Worm (Caenorhabditis elegans): ENCODE data around the gene srw-40.

srw-40 gene

ce11 chrII:4281743-4282142 is 34.2 kb downstream of the srw-40 start, which contains the start of gene C01F1.5:
Gene C01F1.5 (minus strand): TSS chrII:4281845.
- TF ChIP-seq Y55F3AM.14 (GFP tag; optimal IDR thresholded peaks at IDR 0.05) (no peak), alr-1 (tag; optimal IDR thresholded peaks at IDR 0.05) (no peak), nhr-21 (tag; optimal IDR thresholded peaks at IDR 0.05) (no peak), F13H6.1 (tag; optimal IDR thresholded peaks at IDR 0.05) (no peak), unc-39 (tag; optimal IDR thresholded peaks at IDR 0.05) (no peak), skn-1 (tag; optimal IDR thresholded peaks at IDR 0.05) (no peak), dmd-4 (tag; optimal IDR thresholded peaks at IDR 0.05) (no peak), C34F6.9 (tag; optimal IDR thresholded peaks at IDR 0.05) (no peak), mbf-1 (tag; optimal IDR thresholded peaks at IDR 0.05) (no peak), zag-1 (tag; optimal IDR thresholded peaks at IDR 0.05) (no peak), ceh-82 (tag; optimal IDR thresholded peaks at IDR 0.05) (no peak), ztf-1 (GFP tag; conservative IDR thresholded peaks at IDR 0.05) (no peak), nhr-11 (tag; optimal IDR thresholded peaks at IDR 0.05) (no peak), egl-27 (tag; optimal IDR thresholded peaks at IDR 0.05) (no peak), snpc-4 (tag; optimal IDR thresholded peaks at IDR 0.05) (no peak), sma-9 (GFP tag; optimal IDR thresholded peaks at IDR 0.05) (no peak), sma-9 (tag; optimal IDR thresholded peaks at IDR 0.05) (no peak), nhr-12 (tag; optimal IDR thresholded peaks at IDR 0.05) (no peak), nhr-77 (tag; optimal IDR thresholded peaks at IDR 0.05) (no peak), lin-11 (tag; optimal IDR thresholded peaks at IDR 0.05) (no peak), nhr-129 (tag; optimal IDR thresholded peaks at IDR 0.05) (no peak)

- no peak for TF ChIP-seq sma-3 (GFP tag; optimal IDR thresholded peaks at IDR 0.05)
- no peak for TF ChIP-seq ZK546.5 (tag; optimal IDR thresholded peaks at IDR 0.05)
- no peak for TF ChIP-seq ceh-16 (tag; optimal IDR thresholded peaks at IDR 0.05)
- no peak for TF ChIP-seq unc-62 (GFP tag; optimal IDR thresholded peaks at IDR 0.05)
Measured at ce11 chrII:4277639-4278038, 38.3 kb downstream of the srw-40 start.

ce11 chrII:4276924-4277323 is 39.0 kb downstream of the srw-40 start:
- no peak for TF ChIP-seq aly-2 (tag; optimal IDR thresholded peaks at IDR 0.05)

- TF ChIP-seq elt-3 (tag; optimal IDR thresholded peaks at IDR 0.05): no peak
- TF ChIP-seq unc-62 (GFP tag; optimal IDR thresholded peaks at IDR 0.05): no peak
- no peak for TF ChIP-seq Y55F3AM.14 (GFP tag; optimal IDR thresholded peaks at IDR 0.05)
- TF ChIP-seq nhr-25 (tag; optimal IDR thresholded peaks at IDR 0.05): no peak
- TF ChIP-seq sma-3 (GFP tag; optimal IDR thresholded peaks at IDR 0.05): no peak
- no peak for TF ChIP-seq crh-2 (tag; optimal IDR thresholded peaks at IDR 0.05)
- TF ChIP-seq skn-1 (tag; optimal IDR thresholded peaks at IDR 0.05): no peak
- no peak for TF ChIP-seq nhr-129 (tag; optimal IDR thresholded peaks at IDR 0.05)
- TF ChIP-seq blmp-1 (tag; optimal IDR thresholded peaks at IDR 0.05; ENCODE audit: insufficient read depth): no peak
- TF ChIP-seq nhr-12 (tag; optimal IDR thresholded peaks at IDR 0.05): no peak
- no peak for TF ChIP-seq fos-1 (tag; optimal IDR thresholded peaks at IDR 0.05)
- no peak for TF ChIP-seq ama-1 (optimal IDR thresholded peaks at IDR 0.05)
- TF ChIP-seq nhr-237 (tag; optimal IDR thresholded peaks at IDR 0.05): no peak
- no peak for TF ChIP-seq nhr-23 (tag; optimal IDR thresholded peaks at IDR 0.05)
Measured at ce11 chrII:4275637-4276252, 40.2 kb downstream of the srw-40 start, which contains the start of gene npr-42. Gene npr-42 (plus strand): TSS chrII:4276202.

- no peak for TF ChIP-seq mdl-1 (tag; optimal IDR thresholded peaks at IDR 0.05)
- TF ChIP-seq R02D3.7 (tag; optimal IDR thresholded peaks at IDR 0.05): no peak
- TF ChIP-seq elt-1 (tag; optimal IDR thresholded peaks at IDR 0.05): no peak
- no peak for TF ChIP-seq zag-1 (tag; optimal IDR thresholded peaks at IDR 0.05)
- TF ChIP-seq nhr-21 (tag; optimal IDR thresholded peaks at IDR 0.05): no peak
- no peak for TF ChIP-seq snpc-4 (tag; optimal IDR thresholded peaks at IDR 0.05)
- no peak for TF ChIP-seq nhr-12 (tag; optimal IDR thresholded peaks at IDR 0.05)
- no peak for TF ChIP-seq ama-1 (optimal IDR thresholded peaks at IDR 0.05)
- no peak for TF ChIP-seq unc-39 (tag; optimal IDR thresholded peaks at IDR 0.05)
- no peak for TF ChIP-seq ztf-1 (GFP tag; conservative IDR thresholded peaks at IDR 0.05)
Measured at ce11 chrII:4267711-4268110, 48.2 kb downstream of the srw-40 start.
